Fruit fly (Drosophila melanogaster) whole organism, embryonic: ENCODE measurements around the gene CG31988.

Experiments used
- CG11504 ChIP-seq: fragments of 200-800 bp; sonication (Bioruptor generic); optimal IDR thresholded peaks from 3 replicates; lab custom pipeline; 2019; ENCODE audit warnings: missing biosample characterization, mild to moderate bottlenecking, missing genetic modification characterization, moderate library complexity
- CG11560 ChIP-seq: fragments of 200-800 bp; sonication (Bioruptor generic); IDR thresholded peaks from 3 replicates; pipeline ENCODE4 v1.3.6; 2022; ENCODE audit warnings: missing biosample characterization, missing genetic modification characterization
- CG13287 ChIP-seq: fragments of 200-800 bp; sonication (Bioruptor generic); IDR thresholded peaks from 2 replicates; pipeline ENCODE4 v1.3.6; 2022; ENCODE audit warnings: missing biosample characterization, missing genetic modification characterization; ENCODE audit not compliant: partially characterized antibody
- CG16813 ChIP-seq: fragments of 200-800 bp; sonication (Bioruptor generic); IDR thresholded peaks from 3 replicates; pipeline ENCODE4 v1.3.6; 2022; ENCODE audit warnings: missing biosample characterization, missing genetic modification characterization; ENCODE audit not compliant: partially characterized antibody
- CG2116 ChIP-seq: fragments of 200-800 bp; sonication (Bioruptor generic); optimal IDR thresholded peaks from 3 replicates; lab custom pipeline; 2018; ENCODE audit warnings: missing biosample characterization, mild to moderate bottlenecking, missing genetic modification characterization
- CG2202 ChIP-seq: fragments of 200-800 bp; sonication (Bioruptor generic); optimal IDR thresholded peaks from 2 replicates; lab custom pipeline; 2018; ENCODE audit warnings: missing biosample characterization, mild to moderate bottlenecking, missing genetic modification characterization
- CG32772 ChIP-seq: fragments of 200-800 bp; sonication (Bioruptor generic); IDR thresholded peaks from 2 replicates; pipeline ENCODE4 v1.3.6; 2022; ENCODE audit warnings: missing biosample characterization, missing genetic modification characterization
- CG33213 ChIP-seq: fragments of 200-800 bp; sonication (Bioruptor generic); optimal IDR thresholded peaks from 3 replicates; lab custom pipeline; 2016; ENCODE audit warnings: missing biosample characterization, missing genetic modification characterization
- CG33557 ChIP-seq: fragments of 200-800 bp; sonication (Bioruptor generic); optimal IDR thresholded peaks from 2 replicates; lab custom pipeline; 2019; ENCODE audit warnings: missing biosample characterization, mild to moderate bottlenecking, missing genetic modification characterization, moderate library complexity
- CG3847 ChIP-seq: fragments of 200-800 bp; sonication (Bioruptor generic); IDR thresholded peaks from 2 replicates; pipeline ENCODE4 v1.3.6; 2022; ENCODE audit warnings: missing biosample characterization, missing genetic modification characterization
- CG43689 ChIP-seq: fragments of 200-800 bp; sonication (Bioruptor generic); IDR thresholded peaks from 2 replicates; pipeline ENCODE4 v1.3.6; 2022; ENCODE audit warnings: missing biosample characterization, missing genetic modification characterization
- CG6654 ChIP-seq: fragments of 200-800 bp; sonication (Bioruptor generic); optimal IDR thresholded peaks from 2 replicates; lab custom pipeline; 2017; ENCODE audit warnings: missing biosample characterization, mild to moderate bottlenecking, missing genetic modification characterization
- CG6765 ChIP-seq: fragments of 200-800 bp; sonication (Bioruptor generic); optimal IDR thresholded peaks from 3 replicates; lab custom pipeline; 2017; ENCODE audit warnings: missing biosample characterization, mild to moderate bottlenecking, missing genetic modification characterization
- CG7745 ChIP-seq: fragments of 200-800 bp; sonication (Bioruptor generic); optimal IDR thresholded peaks from 2 replicates; lab custom pipeline; 2018; ENCODE audit warnings: missing biosample characterization, mild to moderate bottlenecking, missing genetic modification characterization, moderate library complexity
- CG8281 ChIP-seq: fragments of 200-800 bp; sonication (Bioruptor generic); optimal IDR thresholded peaks from 2 replicates; lab custom pipeline; 2018; ENCODE audit warnings: missing biosample characterization, mild to moderate bottlenecking, missing genetic modification characterization, moderate library complexity
- CG8290 ChIP-seq, 3 experiments: fragments of 200-800 bp; sonication (Bioruptor generic); optimal IDR thresholded peaks; 2 replicates each; lab custom pipeline; 2016 to 2019; ENCODE audit warnings: missing biosample characterization in 3 of 3, missing genetic modification characterization in 3 of 3, mild to moderate bottlenecking in 2 of 3, moderate library complexity in 1 of 3
- CG8388 ChIP-seq: fragments of 200-800 bp; sonication (Bioruptor generic); optimal IDR thresholded peaks from 2 replicates; lab custom pipeline; 2019; ENCODE audit warnings: missing biosample characterization, mild to moderate bottlenecking, missing genetic modification characterization, moderate library complexity
- CG8478 ChIP-seq: fragments of >200 bp; optimal IDR thresholded peaks from 2 replicates; lab custom pipeline; 2018
- D19B ChIP-seq: fragments of 200-800 bp; sonication (Bioruptor generic); optimal IDR thresholded peaks from 2 replicates; lab custom pipeline; 2017; ENCODE audit warnings: missing biosample characterization, mild to moderate bottlenecking, missing genetic modification characterization
- Doc2 ChIP-seq: fragments of 200-800 bp; sonication (Bioruptor generic); IDR thresholded peaks from 2 replicates; pipeline ENCODE4 v1.3.6; 2022; ENCODE audit warnings: missing biosample characterization, missing genetic modification characterization
- E2f2 ChIP-seq: fragments of 200-800 bp; sonication (Bioruptor generic); IDR thresholded peaks from 2 replicates; pipeline ENCODE4 v1.3.6; 2022; ENCODE audit warnings: missing biosample characterization, missing genetic modification characterization
- ERR ChIP-seq: fragments of 200-800 bp; sonication (Bioruptor generic); optimal IDR thresholded peaks from 2 replicates; lab custom pipeline; 2016; ENCODE audit warnings: missing biosample characterization, missing genetic modification characterization
- Elba2 ChIP-seq: fragments of 200-800 bp; sonication (Bioruptor generic); optimal IDR thresholded peaks from 3 replicates; lab custom pipeline; 2016; ENCODE audit warnings: missing biosample characterization, missing genetic modification characterization
- Ets65A ChIP-seq: fragments of 200-800 bp; sonication (Bioruptor generic); peaks from one replicate; lab custom pipeline; 2016; ENCODE audit warnings: missing biosample characterization, missing genetic modification characterization
- Fer2 ChIP-seq: fragments of 200-800 bp; sonication (Bioruptor generic); optimal IDR thresholded peaks from 2 replicates; lab custom pipeline; 2018; ENCODE audit warnings: missing biosample characterization, mild to moderate bottlenecking, missing genetic modification characterization, moderate library complexity
- H15 ChIP-seq: fragments of 200-800 bp; sonication (Bioruptor generic); IDR thresholded peaks from 3 replicates; pipeline ENCODE4 v1.3.6; 2022; ENCODE audit warnings: missing biosample characterization, missing genetic modification characterization
- HLH54F ChIP-seq: fragments of 200-800 bp; sonication (Bioruptor generic); optimal IDR thresholded peaks from 3 replicates; lab custom pipeline; 2016; ENCODE audit warnings: missing biosample characterization, missing genetic modification characterization
- MBD-R2 ChIP-seq: fragments of 200-800 bp; sonication (Bioruptor generic); IDR thresholded peaks from 2 replicates; pipeline ENCODE4 v1.3.6; 2022; ENCODE audit warnings: missing biosample characterization, missing genetic modification characterization
- Mrtf ChIP-seq: fragments of 200-800 bp; sonication (Bioruptor generic); IDR thresholded peaks from 3 replicates; pipeline ENCODE4 v1.3.6; 2022; ENCODE audit warnings: missing biosample characterization, missing genetic modification characterization
- NfI ChIP-seq: fragments of 200-800 bp; sonication (Bioruptor generic); optimal IDR thresholded peaks from 3 replicates; lab custom pipeline; 2018; ENCODE audit warnings: missing biosample characterization, mild to moderate bottlenecking, missing genetic modification characterization, moderate library complexity
- Trl ChIP-seq, 3 experiments: fragments of >200 bp in 2 of 3; fragments of 200-800 bp in 1 of 3; sonication (Bioruptor generic) in 1 of 3; optimal IDR thresholded peaks; 2 replicates in 1 of 3; 3 replicates in 2 of 3; lab custom pipeline; 2016 to 2017; ENCODE audit warnings: missing biosample characterization in 1 of 3, missing genetic modification characterization in 1 of 3
- Vsx1 ChIP-seq: fragments of 200-800 bp; sonication (Bioruptor generic); optimal IDR thresholded peaks from 2 replicates; lab custom pipeline; 2017; ENCODE audit warnings: missing biosample characterization, mild to moderate bottlenecking, missing genetic modification characterization, missing genetic modification reagents
- YL-1 ChIP-seq: fragments of 200-800 bp; sonication (Bioruptor generic); optimal IDR thresholded peaks from 3 replicates; lab custom pipeline; 2017; ENCODE audit warnings: missing biosample characterization, mild to moderate bottlenecking, missing genetic modification characterization
- bcd ChIP-seq: fragments of 200-800 bp; sonication (Bioruptor generic); optimal IDR thresholded peaks from 2 replicates; lab custom pipeline; 2017; ENCODE audit warnings: missing biosample characterization, mild to moderate bottlenecking, missing genetic modification characterization
- br ChIP-seq: fragments of >200 bp; optimal IDR thresholded peaks from 2 replicates; lab custom pipeline; 2017
- btn ChIP-seq: fragments of 200-800 bp; sonication (Bioruptor generic); optimal IDR thresholded peaks from 2 replicates; lab custom pipeline; 2016; ENCODE audit warnings: missing biosample characterization, missing genetic modification characterization
- crp ChIP-seq, 2 experiments: fragments of 200-800 bp; sonication (Bioruptor generic); optimal IDR thresholded peaks; 2 replicates in 1 of 2; 3 replicates in 1 of 2; lab custom pipeline; 2017; ENCODE audit warnings: missing biosample characterization in 2 of 2, missing genetic modification characterization in 2 of 2, mild to moderate bottlenecking in 1 of 2, moderate library complexity in 1 of 2
- dpn ChIP-seq, 2 experiments: fragments of 200-800 bp; sonication (Bioruptor generic); optimal IDR thresholded peaks; 3 replicates each; lab custom pipeline; 2016; ENCODE audit warnings: missing biosample characterization in 2 of 2, missing genetic modification characterization in 2 of 2
- gce ChIP-seq: fragments of 200-800 bp; sonication (Bioruptor generic); IDR thresholded peaks from 3 replicates; pipeline ENCODE4 v1.3.6; 2022; ENCODE audit warnings: missing biosample characterization, missing genetic modification characterization
- gfzf ChIP-seq: fragments of 200-800 bp; sonication (Bioruptor generic); optimal IDR thresholded peaks from 2 replicates; lab custom pipeline; 2016; ENCODE audit warnings: missing biosample characterization, mild to moderate bottlenecking, missing genetic modification characterization, moderate library complexity
- grau ChIP-seq: fragments of 200-800 bp; optimal IDR thresholded peaks from 3 replicates; lab custom pipeline; 2019; ENCODE audit warnings: missing biosample characterization, mild to moderate bottlenecking, missing genetic modification characterization, moderate library complexity
- gro ChIP-seq: fragments of 200-800 bp; sonication (Bioruptor generic); optimal IDR thresholded peaks from 2 replicates; lab custom pipeline; 2016; ENCODE audit warnings: missing biosample characterization, missing genetic modification characterization
- ken ChIP-seq: fragments of 200-800 bp; sonication (Bioruptor generic); IDR thresholded peaks from 3 replicates; pipeline ENCODE4 v1.3.6; 2022; ENCODE audit warnings: missing biosample characterization, missing genetic modification characterization
- nom ChIP-seq: fragments of 200-800 bp; sonication (Bioruptor generic); optimal IDR thresholded peaks from 2 replicates; lab custom pipeline; 2017; ENCODE audit warnings: missing biosample characterization, missing genetic modification characterization, mild to moderate bottlenecking, moderate library complexity, missing genetic modification reagents
- pfk ChIP-seq: fragments of 200-800 bp; sonication (Bioruptor generic); optimal IDR thresholded peaks from 2 replicates; lab custom pipeline; 2018; ENCODE audit warnings: missing biosample characterization, mild to moderate bottlenecking, missing genetic modification characterization, moderate library complexity
- phol ChIP-seq: fragments of 200-800 bp; sonication (Bioruptor generic); optimal IDR thresholded peaks from 3 replicates; lab custom pipeline; 2018; ENCODE audit warnings: missing biosample characterization, mild to moderate bottlenecking, missing genetic modification characterization, moderate library complexity
- pzg ChIP-seq: fragments of 200-800 bp; sonication (Bioruptor generic); optimal IDR thresholded peaks from 3 replicates; lab custom pipeline; 2018; ENCODE audit warnings: missing biosample characterization, mild to moderate bottlenecking, missing genetic modification characterization, moderate library complexity
- row ChIP-seq: fragments of 200-800 bp; sonication (Bioruptor generic); IDR thresholded peaks from 3 replicates; pipeline ENCODE4 v1.3.6; 2022; ENCODE audit warnings: missing biosample characterization, missing genetic modification characterization
- sens ChIP-seq: fragments of 200-800 bp; sonication (Bioruptor generic); peaks from one replicate; lab custom pipeline; 2016; ENCODE audit warnings: missing biosample characterization, missing genetic modification characterization
- trem ChIP-seq: fragments of 200-800 bp; optimal IDR thresholded peaks from 3 replicates; lab custom pipeline; 2019; ENCODE audit warnings: missing biosample characterization, mild to moderate bottlenecking, missing genetic modification characterization, moderate library complexity
- unpg ChIP-seq: fragments of 200-800 bp; sonication (Bioruptor generic); optimal IDR thresholded peaks from 3 replicates; lab custom pipeline; 2018; ENCODE audit warnings: missing biosample characterization, mild to moderate bottlenecking, missing genetic modification characterization, moderate library complexity

Gene CG31988

dm6 chr2L:21166422-21166821, 36.2 kb downstream of the CG31988 start (continued):
- peak; percentile 3 for TF ChIP-seq Elba2 (GFP tag; lab: Kevin White, UChicago)
- no peak for TF ChIP-seq Fer2 (tag; lab: Kevin White, UChicago)
- TF ChIP-seq CG13287 (GFP tag; lab: Robert Waterston, UW) = peak; percentile 22; the same call in 1 of the 2 replicates
- TF ChIP-seq CG32772 (GFP tag; lab: Robert Waterston, UW) = no peak
- no peak for TF ChIP-seq CG11504 (tag; lab: Kevin White, UChicago)
- no peak for TF ChIP-seq NfI (GFP tag; lab: Kevin White, UChicago)
- TF ChIP-seq CG6654 (GFP tag; lab: Kevin White, UChicago) = no peak
- peak; percentile 29 for TF ChIP-seq CG2116 (GFP tag; lab: Kevin White, UChicago)
- peak; percentile 7 for TF ChIP-seq CG33213 (GFP tag; lab: Kevin White, UChicago)
- TF ChIP-seq CG33557 (GFP tag; lab: Kevin White, UChicago) = no peak
- TF ChIP-seq CG2202 (tag; lab: Kevin White, UChicago) = no peak
- TF ChIP-seq br (lab: Kevin White, UChicago) = no peak
- TF ChIP-seq YL-1 (GFP tag; lab: Kevin White, UChicago) = peak; percentile 85
- peak; percentile 33; the same call in 1 of the 3 replicates for TF ChIP-seq row
- TF ChIP-seq crp (GFP tag; optimal IDR thresholded peaks at IDR 0.05; lab: Kevin White, UChicago) = peak; percentile 25 to 88
- no peak for TF ChIP-seq btn
- TF ChIP-seq H15 (GFP tag; lab: Robert Waterston, UW) = no peak
- TF ChIP-seq pzg = peak; percentile 63
- TF ChIP-seq grau (tag; lab: Kevin White, UChicago) = peak; percentile 3
- no peak for TF ChIP-seq ERR (GFP tag; lab: Kevin White, UChicago)
- no peak for TF ChIP-seq CG43689 (GFP tag; lab: Robert Waterston, UW)
- peak; percentile 16 for TF ChIP-seq trem (tag; lab: Kevin White, UChicago)
- peak; percentile 41 for TF ChIP-seq gro (GFP tag; lab: Kevin White, UChicago)
- no peak for TF ChIP-seq Vsx1 (GFP tag; lab: Kevin White, UChicago)
- no peak for TF ChIP-seq pfk (GFP tag; lab: Kevin White, UChicago)
- no peak for TF ChIP-seq CG6765 (GFP tag; lab: Kevin White, UChicago)
- no peak for TF ChIP-seq Mrtf (GFP tag; lab: Robert Waterston, UW)
- TF ChIP-seq gfzf = peak; percentile 18
- TF ChIP-seq CG8281 (tag; lab: Kevin White, UChicago) = no peak
- no peak for TF ChIP-seq bcd (GFP tag; lab: Kevin White, UChicago)
- peak; percentile 24; the same call in 1 of the 2 replicates for TF ChIP-seq CG3847 (GFP tag; lab: Robert Waterston, UW)
- TF ChIP-seq E2f2 = peak; percentile 93
- no peak for TF ChIP-seq gce (GFP tag; lab: Robert Waterston, UW)
- TF ChIP-seq sens = peak; percentile 11
- TF ChIP-seq Trl (optimal IDR thresholded peaks at IDR 0.05; lab: Kevin White, UChicago) = no peak
- TF ChIP-seq Trl (GFP tag; optimal IDR thresholded peaks at IDR 0.05; lab: Kevin White, UChicago) = no peak
- no peak for TF ChIP-seq CG8478 (lab: Kevin White, UChicago)
- TF ChIP-seq CG8290 (GFP tag; optimal IDR thresholded peaks at IDR 0.05; lab: Kevin White, UChicago) = no peak
- TF ChIP-seq CG8290 (tag; optimal IDR thresholded peaks at IDR 0.05; lab: Kevin White, UChicago) = peak in 1 of 2 experiments; percentile 44
- TF ChIP-seq Doc2 (GFP tag; lab: Robert Waterston, UW) = no peak
- TF ChIP-seq nom (GFP tag; lab: Kevin White, UChicago) = no peak
- no peak for TF ChIP-seq unpg (GFP tag; lab: Kevin White, UChicago)
- peak; percentile 10 for TF ChIP-seq phol (tag; lab: Kevin White, UChicago)
- peak; percentile 10 for TF ChIP-seq HLH54F
- TF ChIP-seq ken (GFP tag; lab: Robert Waterston, UW) = no peak
- TF ChIP-seq dpn (GFP tag; optimal IDR thresholded peaks at IDR 0.05; lab: Kevin White, UChicago) = no peak
- peak; percentile 80 for TF ChIP-seq MBD-R2 (GFP tag; lab: Robert Waterston, UW)
- TF ChIP-seq CG8388 (GFP tag; lab: Kevin White, UChicago) = no peak
- TF ChIP-seq CG7745 (tag; lab: Kevin White, UChicago) = no peak
- TF ChIP-seq CG11560 (tag; lab: Robert Waterston, UW) = no peak
- no peak for TF ChIP-seq D19B
- no peak for TF ChIP-seq CG16813 (GFP tag; lab: Robert Waterston, UW)
- TF ChIP-seq Ets65A = peak; percentile 46
